Fruit fly (Drosophila melanogaster): ENCODE data around the gene CG42331.

CG42331 gene

dm6 chr3R:24805048-24805447 is 33.1 kb downstream of the CG42331 start, which contains the start of gene polybromo (continued):
- TF ChIP-seq Jarid2 (GFP tag; optimal IDR thresholded peaks at IDR 0.05) (no peak), CG2712 (tag; optimal IDR thresholded peaks at IDR 0.05) (no peak), CG7271 (tag; optimal IDR thresholded peaks at IDR 0.05) (no peak), CG9932 (GFP tag; IDR thresholded peaks at IDR 0.05) (peak; percentile 36; the same call in 1 of the 2 replicates), CG18764 (GFP tag; optimal IDR thresholded peaks at IDR 0.05) (no peak), Optix (GFP tag; IDR thresholded peaks at IDR 0.05) (no peak), ci (GFP tag; IDR thresholded peaks at IDR 0.05) (no peak), CG34422 (GFP tag; IDR thresholded peaks at IDR 0.05) (peak; percentile 84), Dll (GFP tag; IDR thresholded peaks at IDR 0.05; ENCODE audit: partially characterized antibody) (peak; percentile 91), Hey (tag; optimal IDR thresholded peaks at IDR 0.05) (no peak), Hsf (GFP tag; optimal IDR thresholded peaks at IDR 0.05) (no peak), vfl (GFP tag; optimal IDR thresholded peaks at IDR 0.05) (no peak), CG11504 (tag; optimal IDR thresholded peaks at IDR 0.05) (no peak), CG4707 (GFP tag; optimal IDR thresholded peaks at IDR 0.05) (no peak), CTCF (GFP tag; optimal IDR thresholded peaks at IDR 0.05) (peak; percentile 21), Deaf1 (tag; optimal IDR thresholded peaks at IDR 0.05) (no peak), CG12659 (GFP tag; optimal IDR thresholded peaks at IDR 0.05) (no peak), CG12236 (GFP tag; optimal IDR thresholded peaks at IDR 0.05) (no peak), CG42726 (GFP tag; IDR thresholded peaks at IDR 0.05; ENCODE audit: partially characterized antibody) (peak; percentile 51; the same call in 1 of the 2 replicates), h (optimal IDR thresholded peaks at IDR 0.05) (no peak), tll (GFP tag; optimal IDR thresholded peaks at IDR 0.05) (no peak), dpn (GFP tag; optimal IDR thresholded peaks at IDR 0.05) (peak in 1 of 2 experiments; percentile 2), maf-S (GFP tag; optimal IDR thresholded peaks at IDR 0.05) (no peak), CG2129 (GFP tag; IDR thresholded peaks at IDR 0.05; ENCODE audit: partially characterized antibody) (peak; percentile 64), CG12104 (GFP tag; optimal IDR thresholded peaks at IDR 0.05) (no peak), sens (GFP tag) (peak; percentile 49), Elba2 (GFP tag; optimal IDR thresholded peaks at IDR 0.05) (peak; percentile 32), chif (GFP tag; optimal IDR thresholded peaks at IDR 0.05) (no peak), stwl (tag; optimal IDR thresholded peaks at IDR 0.05) (no peak), HLHmδ (GFP tag; optimal IDR thresholded peaks at IDR 0.05) (no peak), ken (GFP tag; IDR thresholded peaks at IDR 0.05) (no peak), Ada2b (GFP tag; IDR thresholded peaks at IDR 0.05) (no peak), Ssrp (tag; optimal IDR thresholded peaks at IDR 0.05) (no peak), seq (GFP tag; IDR thresholded peaks at IDR 0.05) (no peak), CG4404 (GFP tag; IDR thresholded peaks at IDR 0.05) (no peak), CG17912 (GFP tag; optimal IDR thresholded peaks at IDR 0.05) (no peak), NC2α (GFP tag; optimal IDR thresholded peaks at IDR 0.05) (no peak), prd (optimal IDR thresholded peaks at IDR 0.05) (no peak), prd (GFP tag; IDR thresholded peaks at IDR 0.05) (no peak), CG7556 (GFP tag; optimal IDR thresholded peaks at IDR 0.05) (no peak), CG1602 (GFP tag; optimal IDR thresholded peaks at IDR 0.05) (no peak), CG13894 (tag; optimal IDR thresholded peaks at IDR 0.05) (no peak), Side (GFP tag; optimal IDR thresholded peaks at IDR 0.05) (no peak), cato (GFP tag; optimal IDR thresholded peaks at IDR 0.05; ENCODE audit: borderline replicate concordance) (no peak), CG15601 (tag; optimal IDR thresholded peaks at IDR 0.05) (no peak), Antp (GFP tag; optimal IDR thresholded peaks at IDR 0.05) (no peak), corto (GFP tag; optimal IDR thresholded peaks at IDR 0.05) (no peak), CG34376 (GFP tag; optimal IDR thresholded peaks at IDR 0.05) (no peak), CG10147 (GFP tag; optimal IDR thresholded peaks at IDR 0.05) (no peak), ind (GFP tag; optimal IDR thresholded peaks at IDR 0.05) (no peak), E2f2 (GFP tag; IDR thresholded peaks at IDR 0.05) (peak; percentile 95), crp (GFP tag; optimal IDR thresholded peaks at IDR 0.05) (no peak), lmd (GFP tag; IDR thresholded peaks at IDR 0.05) (no peak)
